Worm (Caenorhabditis elegans) whole organism, L3 larva: ENCODE data around the gene elt-4.
A peak's percentile ranks its signal among the peaks of the same experiment; 100 is the strongest.

ENCODE experiments used
- R02D3.7 ChIP-seq: fragments of 150-350 bp; optimal IDR thresholded peaks from 2 replicates; lab custom pipeline; 2014; ENCODE audit warnings: missing biosample characterization, missing genetic modification characterization
- ZK546.5 ChIP-seq: sonication (generic microtip); optimal IDR thresholded peaks from 2 replicates; lab custom pipeline; 2017; ENCODE audit warnings: missing biosample characterization, missing genetic modification characterization
- ama-1 ChIP-seq: fragments of 150-350 bp; optimal IDR thresholded peaks from 2 replicates; lab custom pipeline; 2018
- ceh-16 ChIP-seq: sonication (generic microtip); optimal IDR thresholded peaks from 2 replicates; lab custom pipeline; 2017; ENCODE audit warnings: missing biosample characterization, missing genetic modification characterization
- ceh-28 ChIP-seq: fragments of 150-350 bp; optimal IDR thresholded peaks from 2 replicates; lab custom pipeline; 2014; ENCODE audit warnings: missing biosample characterization, missing genetic modification reagents, missing genetic modification characterization
- daf-12 ChIP-seq: fragments of 150-350 bp; optimal IDR thresholded peaks from 2 replicates; lab custom pipeline; 2014; ENCODE audit warnings: missing biosample characterization, missing genetic modification reagents, missing genetic modification characterization
- egl-27 ChIP-seq: sonication (generic microtip); optimal IDR thresholded peaks from 4 replicates; lab custom pipeline; 2017; ENCODE audit warnings: missing biosample characterization, missing genetic modification reagents, missing genetic modification characterization
- egl-5 ChIP-seq: fragments of 150-350 bp; optimal IDR thresholded peaks from 2 replicates; lab custom pipeline; 2017; ENCODE audit warnings: missing biosample characterization, missing genetic modification reagents, missing genetic modification characterization, inconsistent platforms
- elt-2 ChIP-seq: sonication (generic microtip); optimal IDR thresholded peaks from 2 replicates; lab custom pipeline; 2016; ENCODE audit warnings: missing genetic modification reagents, mild to moderate bottlenecking, missing genetic modification characterization, missing compliant biosample characterization
- eor-1 ChIP-seq, 2 experiments: fragments of 150-350 bp; optimal IDR thresholded peaks; 2 replicates each; lab custom pipeline; 2014 to 2018; ENCODE audit warnings: missing biosample characterization in 2 of 2, missing genetic modification characterization in 2 of 2
- fkh-10 ChIP-seq: sonication (generic microtip); optimal IDR thresholded peaks from 2 replicates; lab custom pipeline; 2017; ENCODE audit warnings: missing biosample characterization, missing genetic modification reagents, missing genetic modification characterization
- fkh-2 ChIP-seq: fragments of 150-350 bp; optimal IDR thresholded peaks from 2 replicates; lab custom pipeline; 2014; ENCODE audit warnings: missing biosample characterization, missing genetic modification reagents, missing genetic modification characterization
- fos-1 ChIP-seq: fragments of 150-350 bp; optimal IDR thresholded peaks from 2 replicates; lab custom pipeline; 2014; ENCODE audit warnings: missing biosample characterization, missing genetic modification characterization
- hmg-11 ChIP-seq: sonication (generic microtip); optimal IDR thresholded peaks from 2 replicates; lab custom pipeline; 2016; ENCODE audit warnings: missing genetic modification characterization, missing compliant biosample characterization
- jun-1 ChIP-seq: fragments of 150-350 bp; optimal IDR thresholded peaks from 2 replicates; lab custom pipeline; 2014; ENCODE audit warnings: missing biosample characterization, missing genetic modification reagents, missing genetic modification characterization
- lin-15B ChIP-seq: fragments of 150-350 bp; optimal IDR thresholded peaks from 2 replicates; lab custom pipeline; 2014; ENCODE audit warnings: missing biosample characterization, missing genetic modification characterization
- lin-39 ChIP-seq: fragments of 150-350 bp; optimal IDR thresholded peaks from 2 replicates; lab custom pipeline; 2018; ENCODE audit warnings: missing biosample characterization, missing genetic modification reagents, missing genetic modification characterization
- lsy-12 ChIP-seq: sonication (generic microtip); optimal IDR thresholded peaks from 2 replicates; lab custom pipeline; 2016; ENCODE audit warnings: mild to moderate bottlenecking, missing genetic modification characterization, missing compliant biosample characterization
- mdl-1 ChIP-seq: fragments of 150-350 bp; optimal IDR thresholded peaks from 2 replicates; lab custom pipeline; 2014; ENCODE audit warnings: missing biosample characterization, missing genetic modification characterization
- mml-1 ChIP-seq: fragments of 150-350 bp; sonication (generic microtip); optimal IDR thresholded peaks from 3 replicates; lab custom pipeline; 2014; ENCODE audit warnings: missing biosample characterization, missing genetic modification characterization
- nfya-1 ChIP-seq: sonication (generic microtip); optimal IDR thresholded peaks from 2 replicates; lab custom pipeline; 2017; ENCODE audit warnings: missing genetic modification characterization, mild to moderate bottlenecking, missing compliant biosample characterization, antibody characterized with exemption, moderate library complexity; ENCODE audit not compliant: insufficient read depth
- nhr-23 ChIP-seq: fragments of 150-350 bp; optimal IDR thresholded peaks from 2 replicates; lab custom pipeline; 2014; ENCODE audit warnings: missing biosample characterization, missing genetic modification reagents, missing genetic modification characterization
- nhr-25 ChIP-seq: sonication (generic microtip); optimal IDR thresholded peaks from 2 replicates; lab custom pipeline; 2017; ENCODE audit warnings: missing biosample characterization, missing genetic modification characterization
- nhr-43 ChIP-seq: sonication (generic microtip); optimal IDR thresholded peaks from 2 replicates; lab custom pipeline; 2016; ENCODE audit warnings: mild to moderate bottlenecking, missing genetic modification characterization, missing compliant biosample characterization; ENCODE audit not compliant: poor library complexity, severe bottlenecking
- nhr-67 ChIP-seq: fragments of 150-350 bp; optimal IDR thresholded peaks from 2 replicates; lab custom pipeline; 2014; ENCODE audit warnings: missing biosample characterization, missing genetic modification characterization
- nhr-76 ChIP-seq: fragments of 150-350 bp; sonication (generic microtip); optimal IDR thresholded peaks from 5 replicates; lab custom pipeline; 2014; ENCODE audit warnings: missing biosample characterization, missing genetic modification characterization
- nhr-77 ChIP-seq: fragments of 150-350 bp; optimal IDR thresholded peaks from 2 replicates; lab custom pipeline; 2014; ENCODE audit warnings: missing biosample characterization, missing genetic modification characterization
- pha-4 ChIP-seq: fragments of 150-350 bp; optimal IDR thresholded peaks from 2 replicates; lab custom pipeline; 2014; ENCODE audit warnings: missing biosample characterization, missing genetic modification reagents, missing genetic modification characterization
- pqm-1 ChIP-seq: fragments of 150-350 bp; optimal IDR thresholded peaks from 2 replicates; lab custom pipeline; 2017; ENCODE audit warnings: missing biosample characterization, missing genetic modification characterization, inconsistent platforms
- sea-2 ChIP-seq: fragments of 150-350 bp; sonication (generic microtip); optimal IDR thresholded peaks from 4 replicates; lab custom pipeline; 2014; ENCODE audit warnings: missing biosample characterization, missing genetic modification reagents, missing genetic modification characterization
- skn-1 ChIP-seq: fragments of 150-350 bp; optimal IDR thresholded peaks from 2 replicates; lab custom pipeline; 2014; ENCODE audit warnings: missing biosample characterization, missing genetic modification characterization
- tbx-2 ChIP-seq: sonication (generic microtip); optimal IDR thresholded peaks from 2 replicates; lab custom pipeline; 2016; ENCODE audit warnings: mild to moderate bottlenecking, missing genetic modification characterization, missing compliant biosample characterization
- unc-39 ChIP-seq: sonication (generic microtip); optimal IDR thresholded peaks from 4 replicates; lab custom pipeline; 2017; ENCODE audit warnings: missing biosample characterization, missing genetic modification characterization
- unc-62 ChIP-seq: fragments of 150-350 bp; sonication (generic microtip); optimal IDR thresholded peaks from 4 replicates; lab custom pipeline; 2014; ENCODE audit warnings: missing biosample characterization, missing genetic modification reagents, missing genetic modification characterization
- ztf-4 ChIP-seq: fragments of 150-350 bp; optimal IDR thresholded peaks from 2 replicates; lab custom pipeline; 2014; ENCODE audit warnings: missing biosample characterization, missing genetic modification characterization

Gene elt-4

DNA sequence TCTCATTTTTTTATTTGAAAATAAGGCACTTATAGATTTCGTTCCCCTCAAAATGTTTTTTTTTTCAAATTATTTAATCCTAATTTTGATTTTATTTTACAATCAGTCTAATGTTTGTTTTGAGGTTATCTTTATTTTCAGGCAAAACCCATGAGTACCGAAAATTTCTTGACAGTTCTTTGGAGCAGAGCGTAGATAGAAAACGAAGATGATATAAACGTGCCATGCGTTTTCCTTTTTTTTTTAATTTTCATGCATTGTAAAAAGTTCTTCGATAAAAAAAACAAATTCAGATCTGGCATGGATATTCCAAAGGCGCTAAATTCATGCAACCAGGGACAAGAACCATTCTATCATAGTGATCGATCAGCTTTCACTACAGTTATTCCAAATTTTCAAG lies 15.7 kb downstream of the elt-4 start, which contains the start of gene C33D3.5:
TSS of gene C33D3.5 (plus strand) at position 301 of the 400 bp plus-strand sequence.
- TF ChIP-seq pha-4 (tag; lab: Kevin White, UChicago), result no peak
- no peak for TF ChIP-seq nhr-76
- TF ChIP-seq skn-1 (tag; lab: Kevin White, UChicago), result no peak
- TF ChIP-seq ztf-4 (tag; lab: Kevin White, UChicago), result no peak
- TF ChIP-seq ama-1 (lab: Kevin White, UChicago), result no peak
- no peak for TF ChIP-seq fkh-2 (tag; lab: Kevin White, UChicago)
- TF ChIP-seq hmg-11 (tag; lab: Kevin White, UChicago), result no peak
- TF ChIP-seq fkh-10, result no peak
- TF ChIP-seq R02D3.7, result no peak
- TF ChIP-seq lsy-12 (tag; lab: Kevin White, UChicago), result no peak
- no peak for TF ChIP-seq elt-2 (tag; lab: Kevin White, UChicago)
- TF ChIP-seq egl-27 (tag; lab: Kevin White, UChicago), result no peak
- no peak for TF ChIP-seq lin-39
- no peak for TF ChIP-seq nfya-1 (tag; lab: Kevin White, UChicago)
- no peak for TF ChIP-seq fos-1 (tag; lab: Kevin White, UChicago)
- TF ChIP-seq ZK546.5 (tag; lab: Kevin White, UChicago), result no peak
- no peak for TF ChIP-seq tbx-2 (tag; lab: Kevin White, UChicago)
- TF ChIP-seq nhr-77 (tag; lab: Kevin White, UChicago), result no peak
- no peak for TF ChIP-seq ceh-28

DNA sequence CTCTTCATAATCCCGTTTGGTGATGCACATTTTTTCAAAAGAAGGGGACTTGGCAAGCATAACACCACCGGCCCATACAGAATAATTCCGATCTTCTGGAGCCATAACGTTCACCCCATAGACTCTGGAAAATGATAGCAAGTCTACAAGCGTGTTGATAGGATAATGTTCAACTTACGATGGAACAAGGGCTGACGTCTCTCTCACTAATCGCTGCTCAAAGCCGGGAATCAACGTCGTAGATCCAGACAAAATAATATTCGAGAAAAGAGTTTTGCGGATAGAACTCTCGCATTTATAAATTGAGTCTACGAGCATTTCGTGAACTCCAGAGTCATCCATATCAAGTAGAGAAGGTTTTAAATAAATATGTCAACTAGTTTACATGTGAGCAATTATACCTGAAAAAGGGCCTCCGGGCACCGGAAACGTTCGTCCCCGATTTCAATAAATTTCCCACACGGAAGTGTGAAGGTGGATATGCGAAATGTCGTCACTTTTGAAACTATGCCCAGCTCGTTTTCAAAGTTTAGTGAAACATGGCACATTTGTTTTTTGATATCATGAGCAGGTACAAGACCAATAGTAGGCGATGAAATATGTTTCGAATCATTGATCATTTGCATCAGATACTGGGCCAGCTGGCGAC lies 16.7 kb downstream of the elt-4 start:
- TF ChIP-seq pqm-1 (tag; lab: Kevin White, UChicago) (no peak), egl-27 (tag; lab: Kevin White, UChicago) (no peak), tbx-2 (tag; lab: Kevin White, UChicago) (no peak), jun-1 (tag; lab: Kevin White, UChicago) (no peak), daf-12 (tag; lab: Kevin White, UChicago) (no peak), nhr-43 (tag; lab: Kevin White, UChicago) (no peak), mml-1 (tag; lab: Kevin White, UChicago) (no peak), lsy-12 (tag; lab: Kevin White, UChicago) (no peak), sea-2 (GFP tag; lab: Kevin White, UChicago) (no peak), lin-39 (no peak), unc-39 (tag; lab: Kevin White, UChicago) (no peak), nfya-1 (tag; lab: Kevin White, UChicago) (no peak), ZK546.5 (tag; lab: Kevin White, UChicago) (no peak)

- peak; percentile 12 for TF ChIP-seq nfya-1 (tag; lab: Kevin White, UChicago)
- TF ChIP-seq R02D3.7, result no peak
These were observed 24.3 kb downstream of the elt-4 start, which contains the start of gene vab-3 for ce11 chrX:10499590-10499989. Gene vab-3 (plus strand): TSS chrX:10499890.

DNA sequence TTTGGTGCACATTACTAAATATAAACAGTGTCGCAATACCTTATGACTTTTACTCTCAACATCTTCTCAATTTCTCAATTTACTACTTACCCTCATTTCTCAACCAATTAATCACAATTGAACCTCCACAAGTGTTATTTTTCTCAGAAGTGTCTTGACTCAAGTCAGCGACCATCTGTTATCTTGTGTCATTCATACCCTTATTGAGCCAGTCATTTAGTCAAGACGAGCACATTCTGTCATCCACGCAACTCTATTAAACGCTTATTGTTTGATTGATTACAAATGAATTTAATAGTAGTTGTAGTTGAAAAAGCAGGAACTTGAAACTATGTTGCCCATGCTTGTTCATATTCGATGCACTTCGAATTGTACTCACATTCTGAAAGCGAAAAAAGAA lies 28.1 kb downstream of the elt-4 start:
- TF ChIP-seq nhr-76 (no peak), ama-1 (lab: Kevin White, UChicago) (no peak), egl-27 (tag; lab: Kevin White, UChicago) (no peak), nhr-67 (tag; lab: Kevin White, UChicago) (no peak), egl-5 (no peak), elt-2 (tag; lab: Kevin White, UChicago) (no peak), R02D3.7 (no peak), nhr-25 (no peak), eor-1 (tag; optimal IDR thresholded peaks at IDR 0.05; lab: Kevin White, UChicago) (no peak), fkh-2 (tag; lab: Kevin White, UChicago) (no peak), ceh-28 (no peak), ceh-16 (tag; lab: Kevin White, UChicago) (no peak), pha-4 (tag; lab: Kevin White, UChicago) (no peak), lsy-12 (tag; lab: Kevin White, UChicago) (no peak), mdl-1 (tag; lab: Kevin White, UChicago) (no peak), sea-2 (GFP tag; lab: Kevin White, UChicago) (no peak), nhr-23 (tag; lab: Kevin White, UChicago) (no peak), nfya-1 (tag; lab: Kevin White, UChicago) (no peak), lin-15B (tag; lab: Kevin White, UChicago) (no peak), unc-62 (GFP tag; lab: Kevin White, UChicago) (no peak)
